Fruit fly (Drosophila melanogaster) whole organism, wandering third instar larva: ENCODE measurements around the gene jub.

Experiments used
- dl ChIP-seq, 2 experiments: fragments of 175-275, 200-275 bp in 1 of 2; fragments of 200-275 bp in 1 of 2; sonication (Bioruptor generic); optimal IDR thresholded peaks; lab custom pipeline; 2018; ENCODE audit warnings: mild to moderate bottlenecking in 2 of 2, missing biosample characterization in 2 of 2, missing genetic modification characterization in 2 of 2, moderate library complexity in 2 of 2; ENCODE audit not compliant: partially characterized antibody in 2 of 2, insufficient read depth in 1 of 2
- dsf ChIP-seq: sonication (Bioruptor generic); optimal IDR thresholded peaks from 2 replicates; lab custom pipeline; 2016; ENCODE audit warnings: missing biosample characterization, missing genetic modification characterization, borderline replicate concordance
- h ChIP-seq: fragments of 200-800 bp; sonication (Bioruptor generic); optimal IDR thresholded peaks from 3 replicates; lab custom pipeline; 2016; ENCODE audit warnings: missing biosample characterization, mild to moderate bottlenecking, missing genetic modification characterization
- psq ChIP-seq: fragments of 200-800 bp; sonication (Bioruptor generic); optimal IDR thresholded peaks from 3 replicates; lab custom pipeline; 2017; ENCODE audit warnings: missing biosample characterization, mild to moderate bottlenecking, missing genetic modification characterization, moderate library complexity
- usp ChIP-seq: fragments of >200 bp; optimal IDR thresholded peaks from 2 replicates; lab custom pipeline; 2017; ENCODE audit warnings: missing biosample characterization, missing genetic modification characterization

- no peak for TF ChIP-seq psq (GFP tag; lab: Kevin White, UChicago)
- TF ChIP-seq usp (GFP tag; lab: Kevin White, UChicago) = no peak
- TF ChIP-seq h (GFP tag; lab: Kevin White, UChicago) = no peak
- no peak for TF ChIP-seq dl (GFP tag; optimal IDR thresholded peaks at IDR 0.05; lab: Kevin White, UChicago; ENCODE audit: insufficient read depth in 1 of 2, partially characterized antibody in 2 of 2)
- no peak for TF ChIP-seq dsf (GFP tag; lab: Kevin White, UChicago)
Measured at dm6 chrX:13797538-13797937, 32.6 kb downstream of the jub start, which contains the start of gene CG10996.
